Worm (Caenorhabditis elegans) whole organism, L4 larva: ENCODE results near the gene idpp-9.

ENCODE experiments used
- D1046.2 ChIP-seq: fragments of 200-800 bp; sonication (Bioruptor generic); IDR thresholded peaks from 2 replicates; pipeline ENCODE4 v1.3.6; 2022; ENCODE audit warnings: missing genetic modification characterization, missing compliant biosample characterization
- F10B5.3 ChIP-seq: sonication (generic microtip); optimal IDR thresholded peaks from 2 replicates; lab custom pipeline; 2016; ENCODE audit warnings: mild to moderate bottlenecking, missing genetic modification characterization, missing compliant biosample characterization
- F37D6.2 ChIP-seq: sonication (generic microtip); optimal IDR thresholded peaks from 2 replicates; lab custom pipeline; 2016; ENCODE audit warnings: mild to moderate bottlenecking, missing genetic modification characterization, missing compliant biosample characterization
- ZK337.2 ChIP-seq: fragments of 200-800 bp; sonication (Bioruptor generic); IDR thresholded peaks from 2 replicates; pipeline ENCODE4 v1.3.6; 2022; ENCODE audit warnings: missing genetic modification reagents, missing genetic modification characterization, missing compliant biosample characterization
- aly-2 ChIP-seq: sonication (generic microtip); optimal IDR thresholded peaks from 2 replicates; lab custom pipeline; 2018; ENCODE audit warnings: missing biosample characterization, missing genetic modification characterization
- ama-1 ChIP-seq: fragments of 150-350 bp; optimal IDR thresholded peaks from 2 replicates; lab custom pipeline; 2014; ENCODE audit warnings: inconsistent platforms, mixed read lengths
- attf-4 ChIP-seq: sonication (generic microtip); optimal IDR thresholded peaks from 3 replicates; lab custom pipeline; 2017; ENCODE audit warnings: missing biosample characterization, missing genetic modification characterization
- ceh-44 ChIP-seq: fragments of 200-800 bp; sonication (Bioruptor generic); IDR thresholded peaks from 2 replicates; pipeline ENCODE4 v1.3.6; 2022; ENCODE audit warnings: missing genetic modification reagents, missing genetic modification characterization, missing compliant biosample characterization
- ceh-62 ChIP-seq: sonication (generic microtip); optimal IDR thresholded peaks from 2 replicates; lab custom pipeline; 2017; ENCODE audit warnings: missing biosample characterization, missing genetic modification characterization
- ceh-82 ChIP-seq: sonication (generic microtip); optimal IDR thresholded peaks from 2 replicates; lab custom pipeline; 2017; ENCODE audit warnings: missing biosample characterization, missing genetic modification characterization
- daf-12 ChIP-seq: fragments of 150-350 bp; optimal IDR thresholded peaks from 2 replicates; lab custom pipeline; 2014; ENCODE audit warnings: missing biosample characterization, missing genetic modification reagents, missing genetic modification characterization
- daf-16 ChIP-seq, 3 experiments: sonication (generic microtip); optimal IDR thresholded peaks; 2 replicates each; lab custom pipeline; 2016 to 2017; ENCODE audit warnings: missing genetic modification characterization in 3 of 3, missing genetic modification reagents in 3 of 3, mild to moderate bottlenecking in 2 of 3, missing compliant biosample characterization in 2 of 3, missing biosample characterization in 1 of 3, moderate library complexity in 1 of 3
- daf-8 ChIP-seq: fragments of 200-800 bp; sonication (Bioruptor generic); IDR thresholded peaks from 2 replicates; pipeline ENCODE4 v1.3.6; 2022; ENCODE audit warnings: missing genetic modification characterization, missing compliant biosample characterization
- dmd-6 ChIP-seq: fragments of 200-800 bp; sonication (Bioruptor generic); IDR thresholded peaks from 2 replicates; pipeline ENCODE4 v1.3.6; 2022; ENCODE audit warnings: missing genetic modification reagents, missing genetic modification characterization, missing compliant biosample characterization
- dmd-8 ChIP-seq: fragments of 200-800 bp; sonication (Bioruptor generic); IDR thresholded peaks from 2 replicates; pipeline ENCODE4 v1.3.6; 2022; ENCODE audit warnings: missing genetic modification characterization, missing compliant biosample characterization
- egl-27 ChIP-seq: sonication (generic microtip); optimal IDR thresholded peaks from 3 replicates; lab custom pipeline; 2017; ENCODE audit warnings: missing biosample characterization, missing genetic modification reagents, missing genetic modification characterization
- egl-43 ChIP-seq: fragments of 200-800 bp; sonication (Bioruptor generic); IDR thresholded peaks from 2 replicates; pipeline ENCODE4 v1.3.6; 2022; ENCODE audit warnings: missing genetic modification reagents, missing genetic modification characterization, missing compliant biosample characterization
- hif-1 ChIP-seq, 2 experiments: sonication (generic microtip); optimal IDR thresholded peaks; 2 replicates each; lab custom pipeline; 2016 to 2017; ENCODE audit warnings: missing compliant biosample characterization in 2 of 2, missing genetic modification characterization in 2 of 2, missing genetic modification reagents in 2 of 2, missing genotype in 2 of 2, mild to moderate bottlenecking in 1 of 2
- hlh-30 ChIP-seq: sonication (generic microtip); optimal IDR thresholded peaks from 2 replicates; lab custom pipeline; 2017; ENCODE audit warnings: antibody characterized with exemption, mild to moderate bottlenecking, missing genetic modification characterization, missing compliant biosample characterization; ENCODE audit not compliant: insufficient read depth
- jun-1 ChIP-seq: fragments of 150-350 bp; optimal IDR thresholded peaks from 2 replicates; lab custom pipeline; 2014; ENCODE audit warnings: missing biosample characterization, missing genetic modification reagents, missing genetic modification characterization
- lir-3 ChIP-seq: sonication (generic microtip); optimal IDR thresholded peaks from 2 replicates; lab custom pipeline; 2016; ENCODE audit warnings: mild to moderate bottlenecking, missing genetic modification characterization, missing compliant biosample characterization
- madf-5 ChIP-seq, 2 experiments: fragments of 200-800 bp; sonication (Bioruptor generic); IDR thresholded peaks; 2 replicates each; pipeline ENCODE4 v1.3.6; 2022; ENCODE audit warnings: missing compliant biosample characterization in 2 of 2, missing genetic modification characterization in 2 of 2
- madf-9 ChIP-seq: fragments of 200-800 bp; sonication (Bioruptor generic); conservative IDR thresholded peaks from 2 replicates; pipeline ENCODE4 v1.3.6; 2022; ENCODE audit warnings: missing genetic modification reagents, missing genetic modification characterization, missing compliant biosample characterization
- mdl-1 ChIP-seq, 2 experiments: fragments of 150-350 bp in 1 of 2; sonication (generic microtip) in 1 of 2; optimal IDR thresholded peaks; 2 replicates each; lab custom pipeline; 2014 to 2017; ENCODE audit warnings: missing biosample characterization in 2 of 2, missing genetic modification characterization in 2 of 2
- mdt-29 ChIP-seq: fragments of 200-800 bp; sonication (Bioruptor generic); IDR thresholded peaks from 2 replicates; pipeline ENCODE4 v1.3.6; 2022; ENCODE audit warnings: missing genetic modification reagents, missing genetic modification characterization, missing compliant biosample characterization
- nhr-10 ChIP-seq: fragments of 150-350 bp; optimal IDR thresholded peaks from 2 replicates; lab custom pipeline; 2014; ENCODE audit warnings: missing biosample characterization, missing genetic modification characterization
- nhr-102 ChIP-seq: sonication (generic microtip); optimal IDR thresholded peaks from 2 replicates; lab custom pipeline; 2016; ENCODE audit warnings: mild to moderate bottlenecking, missing genetic modification characterization, moderate library complexity, missing compliant biosample characterization
- nhr-111 ChIP-seq: fragments of 200-800 bp; sonication (Bioruptor generic); optimal IDR thresholded peaks from 2 replicates; lab custom pipeline; 2018; ENCODE audit warnings: mild to moderate bottlenecking, missing genetic modification characterization, missing compliant biosample characterization
- nhr-42 ChIP-seq: fragments of 200-800 bp; sonication (Bioruptor generic); IDR thresholded peaks from 2 replicates; pipeline ENCODE4 v1.3.6; 2022; ENCODE audit warnings: missing genetic modification characterization, missing compliant biosample characterization
- nhr-77 ChIP-seq: fragments of 150-350 bp; optimal IDR thresholded peaks from 2 replicates; lab custom pipeline; 2014; ENCODE audit warnings: missing biosample characterization, missing genetic modification characterization
- saeg-2 ChIP-seq: fragments of 200-800 bp; sonication (Bioruptor generic); IDR thresholded peaks from 2 replicates; pipeline ENCODE4 v1.3.6; 2022; ENCODE audit warnings: missing genetic modification reagents, missing genetic modification characterization, missing compliant biosample characterization
- set-16 ChIP-seq: fragments of 200-800 bp; sonication (Bioruptor generic); IDR thresholded peaks from 2 replicates; pipeline ENCODE4 v1.3.6; 2022; ENCODE audit warnings: missing genetic modification reagents, missing genetic modification characterization, missing compliant biosample characterization
- spr-1 ChIP-seq: sonication (generic microtip); optimal IDR thresholded peaks from 2 replicates; lab custom pipeline; 2016; ENCODE audit warnings: mild to moderate bottlenecking, missing genetic modification characterization, missing compliant biosample characterization
- tag-97 ChIP-seq: fragments of 200-800 bp; sonication (Bioruptor generic); IDR thresholded peaks from 2 replicates; pipeline ENCODE4 v1.3.6; 2022; ENCODE audit warnings: missing genetic modification characterization, missing compliant biosample characterization
- tra-1 ChIP-seq: fragments of 200-800 bp; sonication (Bioruptor generic); IDR thresholded peaks from 2 replicates; pipeline ENCODE4 v1.3.6; 2022; ENCODE audit warnings: missing genetic modification reagents, missing genetic modification characterization, missing compliant biosample characterization
- unc-130 ChIP-seq: sonication (generic microtip); optimal IDR thresholded peaks from 2 replicates; lab custom pipeline; 2016; ENCODE audit warnings: missing genetic modification reagents, missing genetic modification characterization, missing compliant biosample characterization
- unc-62 ChIP-seq, 3 experiments: fragments of 150-350 bp in 1 of 3; sonication (generic microtip); optimal IDR thresholded peaks in 2 of 3; peaks in 1 of 3; 1 replicate in 1 of 3; 2 replicates in 2 of 3; lab custom pipeline; 2014 to 2017; ENCODE audit warnings: missing biosample characterization in 3 of 3, missing genetic modification characterization in 3 of 3, missing genetic modification reagents in 3 of 3, missing genotype in 1 of 3
- vab-7 ChIP-seq: fragments of 200-800 bp; sonication (Bioruptor generic); IDR thresholded peaks from 2 replicates; pipeline ENCODE4 v1.3.6; 2022; ENCODE audit warnings: missing genetic modification reagents, missing genetic modification characterization, missing compliant biosample characterization
- zfp-3 ChIP-seq: fragments of 200-800 bp; sonication (Bioruptor generic); conservative IDR thresholded peaks from 2 replicates; pipeline ENCODE4 v1.3.6; 2022; ENCODE audit warnings: missing genetic modification reagents, missing genetic modification characterization, missing compliant biosample characterization

The idpp-9 gene

DNA sequence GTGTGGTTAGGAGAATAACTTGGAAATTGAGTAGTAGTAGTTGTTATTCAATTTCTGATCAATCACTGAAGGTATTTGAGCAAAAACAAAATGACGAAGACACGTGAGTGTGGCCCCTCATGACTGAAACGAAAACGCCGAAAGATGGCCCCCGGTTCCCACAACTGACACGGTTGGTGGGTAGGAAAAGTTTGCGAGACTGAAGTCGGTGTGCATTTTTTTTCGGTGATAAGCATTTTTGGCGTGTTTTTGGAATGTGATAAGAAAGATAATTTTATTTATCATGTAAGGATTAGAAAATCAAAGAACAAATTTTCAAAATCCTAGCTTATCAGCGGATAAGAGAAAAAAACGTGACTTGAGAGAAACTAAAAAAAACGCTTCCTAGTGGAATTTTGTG lies 28.4 kb upstream of the idpp-9 start (continued):
- TF ChIP-seq spr-1 (tag; lab: Kevin White, UChicago) (no peak), madf-9 (no peak), dmd-8 (GFP tag; lab: Robert Waterston, UW) (no peak), madf-5 (GFP tag; IDR thresholded peaks at IDR 0.05; lab: Robert Waterston, UW) (no peak), nhr-10 (tag; lab: Kevin White, UChicago) (no peak), tag-97 (GFP tag; lab: Robert Waterston, UW) (no peak), dmd-6 (GFP tag; lab: Robert Waterston, UW) (peak; percentile 72), ceh-82 (tag; lab: Kevin White, UChicago) (no peak), daf-12 (tag; lab: Kevin White, UChicago) (no peak), F37D6.2 (tag; lab: Kevin White, UChicago) (no peak), mdl-1 (tag; optimal IDR thresholded peaks at IDR 0.05; lab: Kevin White, UChicago) (no peak)
- TF ChIP-seq, all 104 proteins: peak for 9

DNA sequence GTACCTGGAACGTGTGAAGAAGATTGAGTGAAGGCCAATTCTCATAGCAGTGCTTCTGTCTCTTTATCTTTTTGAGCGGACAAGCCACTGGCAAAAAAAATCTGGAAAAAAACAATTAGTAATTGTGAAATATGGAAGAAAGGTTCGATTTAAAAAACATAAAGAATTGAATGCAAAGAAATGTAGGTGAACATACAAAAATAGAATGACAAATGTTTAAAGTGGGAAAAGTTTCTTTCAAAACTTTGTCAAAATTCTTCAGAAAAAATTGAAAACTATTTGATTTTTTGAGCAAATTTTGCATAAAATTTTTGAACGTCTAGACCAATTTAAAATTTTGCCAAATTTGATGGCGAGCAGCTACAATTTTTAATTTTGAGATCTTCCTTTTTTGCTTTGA lies 27.6 kb upstream of the idpp-9 start, which contains the start of gene ptp-4A2:
Gene ptp-4A2 (minus strand): TSS at position 101 of the 400 bp plus-strand sequence.
- no peak for TF ChIP-seq egl-43 (GFP tag; lab: Robert Waterston, UW)
- no peak for TF ChIP-seq ceh-62 (tag; lab: Kevin White, UChicago)
- TF ChIP-seq nhr-77 (tag; lab: Kevin White, UChicago) = no peak
- TF ChIP-seq nhr-10 (tag; lab: Kevin White, UChicago) = no peak
- no peak for TF ChIP-seq zfp-3
- no peak for TF ChIP-seq aly-2 (tag; lab: Kevin White, UChicago)
- TF ChIP-seq nhr-102 (tag; lab: Kevin White, UChicago) = no peak
- TF ChIP-seq set-16 (GFP tag; lab: Robert Waterston, UW) = no peak
- no peak for TF ChIP-seq lir-3 (tag; lab: Kevin White, UChicago)
- TF ChIP-seq, all 104 proteins: peak for 0

- TF ChIP-seq D1046.2 = 0 out of 2 replicates have a peak, but pooled peaks have one; percentile 26
- no peak for TF ChIP-seq nhr-42 (GFP tag; lab: Robert Waterston, UW)
- TF ChIP-seq unc-62 (GFP tag; optimal IDR thresholded peaks at IDR 0.05 in 1 of 2; lab: Kevin White, UChicago) = peak in 1 of 2 experiments; percentile 82
- no peak for TF ChIP-seq unc-62 (tag; optimal IDR thresholded peaks at IDR 0.05; lab: Kevin White, UChicago)
- TF ChIP-seq egl-27 (tag; lab: Kevin White, UChicago) = no peak
- TF ChIP-seq, all 104 proteins: peak for 2
These were observed 26.6 kb upstream of the idpp-9 start, which contains the start of gene T19D2.13 for ce11 chrX:3942267-3942666. Gene T19D2.13 (minus strand): TSS chrX:3942367.

DNA sequence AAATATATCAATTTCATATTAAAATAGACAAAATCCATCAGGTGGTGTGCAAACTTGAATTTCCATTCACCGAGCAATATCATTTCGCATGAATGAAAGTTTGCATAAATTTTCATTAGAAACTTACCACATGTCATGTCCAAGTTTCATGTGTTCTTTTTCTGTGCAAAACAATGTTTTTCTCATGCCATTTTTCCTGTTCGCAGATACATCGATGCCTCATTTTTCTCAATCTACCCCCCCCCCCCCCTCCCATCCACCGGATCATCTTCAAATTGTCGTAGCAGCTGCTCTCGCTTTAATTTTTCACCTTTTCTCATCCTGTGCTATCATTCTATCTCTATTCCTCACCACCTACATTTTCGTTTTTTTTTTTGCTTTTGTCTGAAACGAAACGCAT lies 23.3 kb upstream of the idpp-9 start, which contains the start of gene T19D2.3:
Gene T19D2.3 (plus strand): TSS at position 301 of the 400 bp plus-strand sequence.
- no peak for TF ChIP-seq tra-1
- TF ChIP-seq attf-4 (tag; lab: Kevin White, UChicago) = no peak
- no peak for TF ChIP-seq nhr-111 (GFP tag; lab: Kevin White, UChicago)
- no peak for TF ChIP-seq ceh-82 (tag; lab: Kevin White, UChicago)
- no peak for TF ChIP-seq hif-1 (tag; optimal IDR thresholded peaks at IDR 0.05; lab: Kevin White, UChicago)
- TF ChIP-seq D1046.2 = no peak
- TF ChIP-seq daf-8 (GFP tag; lab: Robert Waterston, UW) = no peak
- no peak for TF ChIP-seq unc-130
- no peak for TF ChIP-seq mdt-29 (GFP tag; lab: Robert Waterston, UW)
- TF ChIP-seq ceh-44 = no peak
- no peak for TF ChIP-seq ZK337.2 (GFP tag; lab: Robert Waterston, UW)
- TF ChIP-seq daf-16 (GFP tag; optimal IDR thresholded peaks at IDR 0.05; lab: Kevin White, UChicago) = no peak
- TF ChIP-seq daf-16 (tag; optimal IDR thresholded peaks at IDR 0.05; lab: Kevin White, UChicago) = no peak
- no peak for TF ChIP-seq F10B5.3
- TF ChIP-seq hlh-30 (tag; lab: Kevin White, UChicago) = no peak
- no peak for TF ChIP-seq saeg-2
- TF ChIP-seq dmd-8 (GFP tag; lab: Robert Waterston, UW) = no peak
- TF ChIP-seq ama-1 (lab: Kevin White, UChicago) = no peak
- no peak for TF ChIP-seq vab-7 (GFP tag; lab: Robert Waterston, UW)
- TF ChIP-seq jun-1 = no peak
